Fruit fly (Drosophila melanogaster): ENCODE results near the gene Ugt36A1.

Ugt36A1 gene

dm6 chr2L:3600847-3601246 lies 18.1 kb upstream of the Ugt36A1 start (continued):
- TF ChIP-seq CG30403 (GFP tag; optimal IDR thresholded peaks at IDR 0.05): peak; percentile 18
- peak; percentile 34 for TF ChIP-seq tin (GFP tag; optimal IDR thresholded peaks at IDR 0.05)
- peak; percentile 36 for TF ChIP-seq CG16815 (GFP tag; optimal IDR thresholded peaks at IDR 0.05)
- TF ChIP-seq D19A (tag; optimal IDR thresholded peaks at IDR 0.05): peak; percentile 34
- no peak for TF ChIP-seq knrl (GFP tag; IDR thresholded peaks at IDR 0.05; ENCODE audit: partially characterized antibody)
- TF ChIP-seq bigmax (GFP tag; optimal IDR thresholded peaks at IDR 0.05): no peak
- TF ChIP-seq Optix (GFP tag; IDR thresholded peaks at IDR 0.05): peak; percentile 39; the same call in 1 of the 3 replicates
- TF ChIP-seq dan (GFP tag; IDR thresholded peaks at IDR 0.05): peak; percentile 28; the same call in 1 of the 2 replicates
- peak; percentile 11 for TF ChIP-seq CG5245 (GFP tag; optimal IDR thresholded peaks at IDR 0.05)
- no peak for TF ChIP-seq CG6854 (GFP tag; optimal IDR thresholded peaks at IDR 0.05)
- TF ChIP-seq CG14441 (GFP tag; IDR thresholded peaks at IDR 0.05): no peak
- peak; percentile 28 for TF ChIP-seq fd96Cb (tag; optimal IDR thresholded peaks at IDR 0.05)
- TF ChIP-seq CG10565 (GFP tag; optimal IDR thresholded peaks at IDR 0.05): no peak
- no peak for TF ChIP-seq H15 (GFP tag; IDR thresholded peaks at IDR 0.05)
- TF ChIP-seq CG13424 (tag; optimal IDR thresholded peaks at IDR 0.05): peak; percentile 14
- no peak for TF ChIP-seq vnd (GFP tag; IDR thresholded peaks at IDR 0.05; ENCODE audit: partially characterized antibody)
- no peak for TF ChIP-seq CG7372 (GFP tag; IDR thresholded peaks at IDR 0.05)
- TF ChIP-seq CrebB (tag; optimal IDR thresholded peaks at IDR 0.05): no peak
- no peak for TF ChIP-seq CG8478 (optimal IDR thresholded peaks at IDR 0.05)
- peak; percentile 18 to 72 for TF ChIP-seq chif (GFP tag; optimal IDR thresholded peaks at IDR 0.05)
- no peak for TF ChIP-seq CG13287 (GFP tag; IDR thresholded peaks at IDR 0.05; ENCODE audit: partially characterized antibody)

- TF ChIP-seq peb (GFP tag; IDR thresholded peaks at IDR 0.05) (no peak), CG10565 (GFP tag; optimal IDR thresholded peaks at IDR 0.05) (no peak), cad (GFP tag; optimal IDR thresholded peaks at IDR 0.05) (peak; percentile 27), prd (optimal IDR thresholded peaks at IDR 0.05) (no peak), prd (GFP tag; IDR thresholded peaks at IDR 0.05) (peak; percentile 74; the same call in 2 of the 3 replicates), wek (GFP tag; optimal IDR thresholded peaks at IDR 0.05) (no peak), CG15479 (GFP tag; optimal IDR thresholded peaks at IDR 0.05) (peak; percentile 63), zen (tag; optimal IDR thresholded peaks at IDR 0.05) (peak; percentile 93), gsb-n (tag; optimal IDR thresholded peaks at IDR 0.05) (no peak), ro (GFP tag; IDR thresholded peaks at IDR 0.05) (0 out of 2 replicates have a peak, but pooled peaks have one; percentile 11), D (optimal IDR thresholded peaks at IDR 0.05) (peak; percentile 94), D (GFP tag; optimal IDR thresholded peaks at IDR 0.05) (no peak), twi (tag; optimal IDR thresholded peaks at IDR 0.05) (peak; percentile 44)
Measured at dm6 chr2L:3602589-3602988, 16.3 kb upstream of the Ugt36A1 start.

DNA sequence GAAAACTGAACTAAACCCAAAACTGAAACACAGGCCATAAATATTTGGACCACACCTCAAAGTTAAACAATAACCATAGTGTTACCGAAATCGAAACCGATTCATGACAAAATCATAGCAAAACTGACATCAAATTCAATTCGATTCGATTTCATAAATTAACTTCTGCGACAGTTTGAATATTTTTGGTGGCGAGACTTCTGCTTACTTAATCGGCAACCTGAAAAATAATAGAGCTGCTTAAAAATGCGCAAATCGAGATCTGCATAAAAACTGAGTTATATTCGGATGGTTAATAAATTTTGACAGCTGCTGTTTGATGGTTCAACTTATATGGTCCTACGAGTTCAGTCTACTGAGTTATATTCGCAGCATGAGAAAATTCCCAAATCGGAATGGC lies 15.3 kb upstream of the Ugt36A1 start:
- TF ChIP-seq sd (tag; optimal IDR thresholded peaks at IDR 0.05) (peak; percentile 22), CG11456 (GFP tag; IDR thresholded peaks at IDR 0.05) (no peak), abd-A (tag; optimal IDR thresholded peaks at IDR 0.05) (peak; percentile 78), CG13894 (tag; optimal IDR thresholded peaks at IDR 0.05) (peak; percentile 54), chinmo (GFP tag; IDR thresholded peaks at IDR 0.05; ENCODE audit: partially characterized antibody) (0 out of 4 replicates have a peak, but pooled peaks have one; percentile 33)

DNA sequence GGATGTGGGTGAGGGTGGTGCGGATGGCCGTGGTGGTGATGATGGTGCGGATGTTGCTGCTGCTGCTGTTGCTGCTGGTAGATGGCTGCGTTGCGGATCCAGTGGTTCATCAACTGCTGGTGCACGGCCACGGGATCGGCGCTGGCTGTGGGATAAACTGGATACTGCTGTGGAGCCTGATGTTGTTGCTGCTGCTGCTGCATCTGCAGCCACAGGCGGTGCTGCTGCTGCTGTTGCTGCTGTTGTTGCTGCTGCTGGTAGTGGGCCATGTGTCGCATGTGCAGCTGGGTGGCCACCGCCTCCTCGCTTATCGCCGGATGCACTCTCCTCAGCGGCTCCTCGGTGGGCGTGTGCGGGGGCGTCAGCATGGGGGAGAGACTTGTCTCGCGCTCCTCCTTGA lies 13.2 kb upstream of the Ugt36A1 start:
- TF ChIP-seq CG18619 (GFP tag; optimal IDR thresholded peaks at IDR 0.05) (no peak), Dfd (GFP tag; optimal IDR thresholded peaks at IDR 0.05) (peak in 1 of 2 experiments; percentile 11), Opbp (GFP tag; IDR thresholded peaks at IDR 0.05; ENCODE audit: partially characterized antibody) (0 out of 3 replicates have a peak, but pooled peaks have one; percentile 35), CG8478 (optimal IDR thresholded peaks at IDR 0.05) (peak; percentile 60)
